Fruit fly (Drosophila melanogaster) whole organism, embryonic: Measurements from ENCODE around the gene CG10660.

ENCODE experiments used
- CG11398 ChIP-seq: fragments of 200-800 bp; sonication (Bioruptor generic); optimal IDR thresholded peaks from 2 replicates; lab custom pipeline; 2016; ENCODE audit warnings: missing biosample characterization, missing genetic modification characterization
- CG12219 ChIP-seq: fragments of 200-800 bp; sonication (Bioruptor generic); optimal IDR thresholded peaks from 3 replicates; lab custom pipeline; 2018; ENCODE audit warnings: missing biosample characterization, mild to moderate bottlenecking, missing genetic modification characterization
- CG1233 ChIP-seq: fragments of 200-800 bp; sonication (Bioruptor generic); optimal IDR thresholded peaks from 4 replicates; lab custom pipeline; 2018; ENCODE audit warnings: missing biosample characterization, mild to moderate bottlenecking, missing genetic modification characterization
- CG14014 ChIP-seq: fragments of 200-800 bp; sonication (Bioruptor generic); IDR thresholded peaks from 2 replicates; pipeline ENCODE4 v1.3.6; 2022; ENCODE audit warnings: missing biosample characterization, missing genetic modification characterization
- CG14710 ChIP-seq: fragments of 200-800 bp; sonication (Bioruptor generic); optimal IDR thresholded peaks from 3 replicates; lab custom pipeline; 2019; ENCODE audit warnings: missing biosample characterization, mild to moderate bottlenecking, missing genetic modification characterization, moderate library complexity
- CG14965 ChIP-seq: fragments of 200-800 bp; sonication (Bioruptor generic); optimal IDR thresholded peaks from 2 replicates; lab custom pipeline; 2016; ENCODE audit warnings: missing biosample characterization, missing genetic modification characterization, borderline replicate concordance
- CG18619 ChIP-seq: fragments of 200-800 bp; sonication (Bioruptor generic); optimal IDR thresholded peaks from 3 replicates; lab custom pipeline; 2017; ENCODE audit warnings: missing biosample characterization, mild to moderate bottlenecking, missing genetic modification characterization
- CG2875 ChIP-seq: fragments of 200-800 bp; sonication (Bioruptor generic); optimal IDR thresholded peaks from 2 replicates; lab custom pipeline; 2017; ENCODE audit warnings: missing biosample characterization, mild to moderate bottlenecking, missing genetic modification characterization, missing genetic modification reagents
- CG33557 ChIP-seq: fragments of 200-800 bp; sonication (Bioruptor generic); optimal IDR thresholded peaks from 2 replicates; lab custom pipeline; 2019; ENCODE audit warnings: missing biosample characterization, mild to moderate bottlenecking, missing genetic modification characterization, moderate library complexity
- CG3995 ChIP-seq: fragments of 200-800 bp; sonication (Bioruptor generic); optimal IDR thresholded peaks from 3 replicates; lab custom pipeline; 2016; ENCODE audit warnings: missing biosample characterization, missing genetic modification characterization
- CG6254 ChIP-seq: fragments of 200-800 bp; sonication (Bioruptor generic); optimal IDR thresholded peaks from 3 replicates; lab custom pipeline; 2017; ENCODE audit warnings: mild to moderate bottlenecking, missing biosample characterization, missing genetic modification reagents, missing genetic modification characterization
- CG6272 ChIP-seq: fragments of 200-800 bp; sonication (Bioruptor generic); IDR thresholded peaks from 2 replicates; pipeline ENCODE4 v1.3.6; 2022; ENCODE audit warnings: missing biosample characterization, missing genetic modification characterization
- CG6854 ChIP-seq: fragments of 200-800 bp; sonication (Bioruptor generic); optimal IDR thresholded peaks from 3 replicates; lab custom pipeline; 2017; ENCODE audit warnings: missing biosample characterization, mild to moderate bottlenecking, missing genetic modification characterization
- CG8924 ChIP-seq: fragments of 200-800 bp; optimal IDR thresholded peaks from 3 replicates; lab custom pipeline; 2019; ENCODE audit warnings: missing biosample characterization, mild to moderate bottlenecking, missing genetic modification characterization, moderate library complexity
- Dek ChIP-seq: fragments of 200-800 bp; sonication (Bioruptor generic); optimal IDR thresholded peaks from 3 replicates; lab custom pipeline; 2019; ENCODE audit warnings: missing biosample characterization, mild to moderate bottlenecking, missing genetic modification characterization, moderate library complexity
- Drgx ChIP-seq: fragments of 200-800 bp; sonication (Bioruptor generic); IDR thresholded peaks from 2 replicates; pipeline ENCODE4 v1.3.6; 2022; ENCODE audit warnings: missing biosample characterization, missing genetic modification characterization
- Hey ChIP-seq: fragments of 200-800 bp; sonication (Bioruptor generic); optimal IDR thresholded peaks from 3 replicates; lab custom pipeline; 2018; ENCODE audit warnings: missing biosample characterization, mild to moderate bottlenecking, missing genetic modification characterization
- Hmx ChIP-seq: fragments of 200-800 bp; sonication (Bioruptor generic); optimal IDR thresholded peaks from 2 replicates; lab custom pipeline; 2016; ENCODE audit warnings: missing biosample characterization, missing genetic modification characterization
- Hsf ChIP-seq: fragments of 200-800 bp; sonication (Bioruptor generic); optimal IDR thresholded peaks from 3 replicates; lab custom pipeline; 2016; ENCODE audit warnings: missing biosample characterization, missing genetic modification characterization
- Lim3 ChIP-seq: fragments of 200-800 bp; sonication (Bioruptor generic); IDR thresholded peaks from 2 replicates; pipeline ENCODE4 v1.3.6; 2022; ENCODE audit warnings: missing biosample characterization, missing genetic modification characterization
- NC2β ChIP-seq: fragments of 200-800 bp; sonication (Bioruptor generic); optimal IDR thresholded peaks from 2 replicates; lab custom pipeline; 2016; ENCODE audit warnings: missing biosample characterization, missing genetic modification characterization
- Neu2 ChIP-seq: fragments of 200-800 bp; sonication (Bioruptor generic); optimal IDR thresholded peaks from 3 replicates; lab custom pipeline; 2016; ENCODE audit warnings: missing biosample characterization, missing genetic modification characterization, borderline replicate concordance
- Oaz ChIP-seq: fragments of 200-800 bp; sonication (Bioruptor generic); IDR thresholded peaks from 2 replicates; pipeline ENCODE4 v1.3.6; 2022; ENCODE audit warnings: missing biosample characterization, missing genetic modification characterization
- Opbp ChIP-seq: fragments of 200-800 bp; sonication (Bioruptor generic); IDR thresholded peaks from 3 replicates; pipeline ENCODE4 v1.3.6; 2022; ENCODE audit warnings: missing biosample characterization, missing genetic modification characterization; ENCODE audit not compliant: partially characterized antibody
- Pdp1 ChIP-seq, 2 experiments: fragments of 200-800 bp; sonication (Bioruptor generic); optimal IDR thresholded peaks; 3 replicates each; lab custom pipeline; 2016; ENCODE audit warnings: missing biosample characterization in 2 of 2, missing genetic modification characterization in 2 of 2, mild to moderate bottlenecking in 1 of 2, moderate library complexity in 1 of 2
- Six4 ChIP-seq: fragments of 200-800 bp; sonication (Bioruptor generic); optimal IDR thresholded peaks from 2 replicates; lab custom pipeline; 2016; ENCODE audit warnings: missing biosample characterization, missing genetic modification characterization
- Ssrp ChIP-seq: fragments of 200-800 bp; sonication (Bioruptor generic); optimal IDR thresholded peaks from 2 replicates; lab custom pipeline; 2018; ENCODE audit warnings: missing biosample characterization, mild to moderate bottlenecking, missing genetic modification characterization, moderate library complexity
- TFAM ChIP-seq: fragments of 200-800 bp; sonication (Bioruptor generic); optimal IDR thresholded peaks from 2 replicates; lab custom pipeline; 2017; ENCODE audit warnings: missing biosample characterization, missing genetic modification characterization, inconsistent platforms
- Xrp1 ChIP-seq: fragments of 200-800 bp; sonication (Bioruptor generic); IDR thresholded peaks from 2 replicates; pipeline ENCODE4 v1.3.6; 2022; ENCODE audit warnings: missing biosample characterization, missing genetic modification characterization
- YL-1 ChIP-seq: fragments of 200-800 bp; sonication (Bioruptor generic); optimal IDR thresholded peaks from 3 replicates; lab custom pipeline; 2017; ENCODE audit warnings: missing biosample characterization, mild to moderate bottlenecking, missing genetic modification characterization
- ap ChIP-seq: fragments of 200-800 bp; sonication (Bioruptor generic); IDR thresholded peaks from 2 replicates; pipeline ENCODE4 v1.3.6; 2022; ENCODE audit warnings: missing biosample characterization, missing genetic modification characterization
- cg ChIP-seq: fragments of 200-800 bp; sonication (Bioruptor generic); optimal IDR thresholded peaks from 3 replicates; lab custom pipeline; 2019; ENCODE audit warnings: missing biosample characterization, mild to moderate bottlenecking, missing genetic modification characterization, moderate library complexity
- corto ChIP-seq: fragments of 200-800 bp; sonication (Bioruptor generic); optimal IDR thresholded peaks from 2 replicates; lab custom pipeline; 2016; ENCODE audit warnings: missing biosample characterization, mild to moderate bottlenecking, missing genetic modification characterization, moderate library complexity
- grau ChIP-seq: fragments of 200-800 bp; optimal IDR thresholded peaks from 3 replicates; lab custom pipeline; 2019; ENCODE audit warnings: missing biosample characterization, mild to moderate bottlenecking, missing genetic modification characterization, moderate library complexity
- grn ChIP-seq: fragments of 200-800 bp; sonication (Bioruptor generic); optimal IDR thresholded peaks from 3 replicates; lab custom pipeline; 2017; ENCODE audit warnings: missing biosample characterization, missing genetic modification characterization
- gsb-n ChIP-seq: fragments of 200-800 bp; sonication (Bioruptor generic); optimal IDR thresholded peaks from 3 replicates; lab custom pipeline; 2018; ENCODE audit warnings: missing biosample characterization, mild to moderate bottlenecking, missing genetic modification characterization
- insv ChIP-seq, 2 experiments: fragments of 200-800 bp; sonication (Bioruptor generic); optimal IDR thresholded peaks; 3 replicates each; lab custom pipeline; 2016 to 2018; ENCODE audit warnings: missing biosample characterization in 2 of 2, missing genetic modification characterization in 2 of 2
- jigr1 ChIP-seq: fragments of 200-800 bp; sonication (Bioruptor generic); IDR thresholded peaks from 3 replicates; pipeline ENCODE4 v1.3.6; 2022; ENCODE audit warnings: missing biosample characterization, missing genetic modification characterization
- knrl ChIP-seq: fragments of 200-800 bp; sonication (Bioruptor generic); IDR thresholded peaks from 3 replicates; pipeline ENCODE4 v1.3.6; 2022; ENCODE audit warnings: missing biosample characterization, missing genetic modification characterization; ENCODE audit not compliant: partially characterized antibody
- org-1 ChIP-seq: fragments of 200-800 bp; sonication (Bioruptor generic); optimal IDR thresholded peaks from 2 replicates; lab custom pipeline; 2017; ENCODE audit warnings: missing biosample characterization, missing genetic modification characterization
- pros ChIP-seq: fragments of 200-800 bp; sonication (Bioruptor generic); optimal IDR thresholded peaks from 3 replicates; lab custom pipeline; 2019; ENCODE audit warnings: missing biosample characterization, mild to moderate bottlenecking, missing genetic modification characterization, moderate library complexity
- psq ChIP-seq: fragments of 200-800 bp; sonication (Bioruptor generic); optimal IDR thresholded peaks from 2 replicates; lab custom pipeline; 2017; ENCODE audit warnings: missing biosample characterization, missing genetic modification characterization
- row ChIP-seq: fragments of 200-800 bp; sonication (Bioruptor generic); IDR thresholded peaks from 3 replicates; pipeline ENCODE4 v1.3.6; 2022; ENCODE audit warnings: missing biosample characterization, missing genetic modification characterization
- schlank ChIP-seq: fragments of 200-800 bp; sonication (Bioruptor generic); optimal IDR thresholded peaks from 2 replicates; lab custom pipeline; 2018; ENCODE audit warnings: missing biosample characterization, mild to moderate bottlenecking, missing genetic modification characterization
- slbo ChIP-seq: fragments of 200-800 bp; sonication (Bioruptor generic); IDR thresholded peaks from 2 replicates; pipeline ENCODE4 v1.3.6; 2022; ENCODE audit warnings: missing biosample characterization, missing genetic modification characterization
- slou ChIP-seq: fragments of 200-800 bp; sonication (Bioruptor generic); optimal IDR thresholded peaks from 3 replicates; lab custom pipeline; 2016; ENCODE audit warnings: missing biosample characterization, missing genetic modification characterization
- sqz ChIP-seq: fragments of 200-800 bp; sonication (Bioruptor generic); optimal IDR thresholded peaks from 3 replicates; lab custom pipeline; 2018; ENCODE audit warnings: missing biosample characterization, mild to moderate bottlenecking, missing genetic modification characterization
- trh ChIP-seq: fragments of 200-800 bp; sonication (Bioruptor generic); optimal IDR thresholded peaks from 2 replicates; lab custom pipeline; 2016; ENCODE audit warnings: missing biosample characterization, missing genetic modification characterization
- unpg ChIP-seq: fragments of 200-800 bp; sonication (Bioruptor generic); optimal IDR thresholded peaks from 3 replicates; lab custom pipeline; 2018; ENCODE audit warnings: missing biosample characterization, mild to moderate bottlenecking, missing genetic modification characterization, moderate library complexity
- yki ChIP-seq: fragments of >200 bp; optimal IDR thresholded peaks from 3 replicates; lab custom pipeline; 2018

CG10660 gene

DNA sequence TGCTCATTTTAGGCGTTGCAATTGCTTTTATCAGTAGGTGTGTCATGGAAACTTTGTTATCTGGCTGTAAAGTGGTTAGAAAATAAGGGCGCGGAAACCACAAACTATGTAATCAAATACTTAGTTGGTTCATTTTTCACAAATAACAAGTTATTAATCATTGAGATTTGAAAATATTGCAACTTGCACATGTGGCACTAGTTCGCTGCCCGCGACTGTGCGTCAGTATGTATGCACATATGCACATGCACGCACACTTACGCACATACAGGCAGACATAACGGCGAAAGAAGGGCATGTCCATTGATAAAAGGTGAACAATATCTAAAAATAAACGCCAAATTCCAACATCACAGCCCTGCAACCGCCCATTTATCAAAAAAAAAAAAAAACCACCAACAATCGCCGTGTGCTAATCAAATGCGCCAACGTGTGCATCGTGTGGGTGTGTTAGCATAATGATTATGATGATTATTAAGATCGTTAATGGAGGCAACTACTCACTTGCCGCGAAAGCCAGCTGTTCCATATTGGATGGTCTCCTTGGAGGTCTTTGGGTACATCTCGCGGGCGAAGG lies 39.0 kb upstream of the CG10660 start (continued):
- TF ChIP-seq CG18619 (GFP tag; lab: Kevin White, UChicago) (peak; percentile 21), CG14710 (peak; percentile 23), psq (GFP tag; lab: Kevin White, UChicago) (no peak), CG6854 (GFP tag; lab: Kevin White, UChicago) (no peak), row (GFP tag; lab: Robert Waterston, UW) (peak; percentile 39; the same call in 1 of the 3 replicates), Ssrp (peak; percentile 41), slou (GFP tag; lab: Kevin White, UChicago) (no peak), gsb-n (peak; percentile 23), ap (peak; percentile 29; the same call in 1 of the 2 replicates), Pdp1 (GFP tag; optimal IDR thresholded peaks at IDR 0.05; lab: Kevin White, UChicago) (peak in 1 of 2 experiments; percentile 40), unpg (GFP tag; lab: Kevin White, UChicago) (peak; percentile 66), schlank (tag; lab: Kevin White, UChicago) (no peak), cg (GFP tag; lab: Kevin White, UChicago) (peak; percentile 61), YL-1 (no peak), CG8924 (tag; lab: Kevin White, UChicago) (peak; percentile 42), Hmx (GFP tag; lab: Kevin White, UChicago) (no peak), Dek (no peak), CG1233 (peak; percentile 12), Six4 (GFP tag; lab: Kevin White, UChicago) (peak; percentile 22), CG14014 (GFP tag; lab: Robert Waterston, UW) (0 out of 2 replicates have a peak, but pooled peaks have one; percentile 35), trh (GFP tag; lab: Kevin White, UChicago) (no peak), Hey (tag; lab: Kevin White, UChicago) (no peak), pros (no peak), slbo (GFP tag; lab: Robert Waterston, UW) (peak; percentile 47), Hsf (peak; percentile 43), CG11398 (no peak), CG6254 (no peak), knrl (no peak), CG6272 (GFP tag; lab: Robert Waterston, UW) (no peak), yki (no peak), Drgx (GFP tag; lab: Robert Waterston, UW) (peak; percentile 69; the same call in 1 of the 2 replicates), Oaz (GFP tag; lab: Robert Waterston, UW) (0 out of 2 replicates have a peak, but pooled peaks have one; percentile 13), Neu2 (GFP tag; lab: Kevin White, UChicago) (no peak), corto (GFP tag; lab: Kevin White, UChicago) (peak; percentile 62), grau (tag; lab: Kevin White, UChicago) (peak; percentile 45), Xrp1 (peak; percentile 71), Opbp (GFP tag; lab: Robert Waterston, UW) (no peak), CG33557 (GFP tag; lab: Kevin White, UChicago) (peak; percentile 14), CG12219 (peak; percentile 62), grn (GFP tag; lab: Kevin White, UChicago) (peak; percentile 57), NC2β (GFP tag; lab: Kevin White, UChicago) (no peak), Lim3 (GFP tag; lab: Robert Waterston, UW) (no peak), insv (GFP tag; optimal IDR thresholded peaks at IDR 0.05; lab: Kevin White, UChicago) (no peak), jigr1 (GFP tag; lab: Robert Waterston, UW) (no peak), CG3995 (GFP tag; lab: Kevin White, UChicago) (no peak), CG2875 (GFP tag; lab: Kevin White, UChicago) (peak; percentile 42), sqz (peak; percentile 55), CG14965 (no peak), TFAM (GFP tag; lab: Kevin White, UChicago) (no peak), org-1 (peak; percentile 13)
